Worm (Caenorhabditis elegans) whole organism, L1 larva: ENCODE data around the gene scl-3.

Experiments used
- C16A3.4 ChIP-seq: fragments of 150-350 bp; optimal IDR thresholded peaks from 2 replicates; lab custom pipeline; 2014; ENCODE audit warnings: missing biosample characterization, missing genetic modification characterization
- C34B4.2 ChIP-seq: sonication (generic microtip); optimal IDR thresholded peaks from 2 replicates; lab custom pipeline; 2017; ENCODE audit warnings: mild to moderate bottlenecking, missing genetic modification characterization, missing compliant biosample characterization
- aha-1 ChIP-seq: fragments of 150-350 bp; optimal IDR thresholded peaks from 2 replicates; lab custom pipeline; 2014; ENCODE audit warnings: missing biosample characterization, missing genetic modification characterization
- blmp-1 ChIP-seq: fragments of 150-350 bp; optimal IDR thresholded peaks from 2 replicates; lab custom pipeline; 2014; ENCODE audit warnings: missing biosample characterization, missing genetic modification characterization
- ceh-63 ChIP-seq: fragments of 200-800 bp; sonication (Bioruptor generic); optimal IDR thresholded peaks from 2 replicates; lab custom pipeline; 2018; ENCODE audit warnings: mild to moderate bottlenecking, missing genetic modification characterization, missing compliant biosample characterization
- ceh-88 ChIP-seq: fragments of 200-800 bp; sonication (Bioruptor generic); IDR thresholded peaks from 2 replicates; pipeline ENCODE4 v1.3.6; 2022; ENCODE audit warnings: missing genetic modification characterization, missing compliant biosample characterization
- ceh-90 ChIP-seq: sonication (generic microtip); optimal IDR thresholded peaks from 2 replicates; lab custom pipeline; 2016; ENCODE audit warnings: missing genetic modification characterization, missing compliant biosample characterization
- dpl-1 ChIP-seq, 3 experiments: fragments of 150-350 bp in 2 of 3; sonication (generic microtip) in 1 of 3; optimal IDR thresholded peaks; 2 replicates each; lab custom pipeline; 2014 to 2017; ENCODE audit warnings: missing biosample characterization in 3 of 3, missing genetic modification characterization in 3 of 3, missing genetic modification reagents in 3 of 3
- dsc-1 ChIP-seq: sonication (generic microtip); optimal IDR thresholded peaks from 2 replicates; lab custom pipeline; 2016; ENCODE audit warnings: mild to moderate bottlenecking, missing genetic modification characterization, missing compliant biosample characterization
- efl-1 ChIP-seq, 4 experiments: fragments of 150-350 bp; optimal IDR thresholded peaks in 3 of 4; peaks in 1 of 4; 1 replicate in 1 of 4; 2 replicates in 3 of 4; lab custom pipeline; 2014; ENCODE audit warnings: missing biosample characterization in 2 of 4, missing genetic modification characterization in 2 of 4, missing genetic modification reagents in 2 of 4
- egl-13 ChIP-seq: sonication (generic microtip); optimal IDR thresholded peaks from 2 replicates; lab custom pipeline; 2016; ENCODE audit warnings: missing genotype, missing genetic modification reagents, missing genetic modification characterization, missing compliant biosample characterization
- egl-27 ChIP-seq, 2 experiments: fragments of 150-350 bp in 1 of 2; sonication (generic microtip); optimal IDR thresholded peaks; 3 replicates each; lab custom pipeline; 2017 to 2018; ENCODE audit warnings: missing biosample characterization in 2 of 2, missing genetic modification characterization in 2 of 2, missing genetic modification reagents in 2 of 2
- elt-2 ChIP-seq: sonication (generic microtip); optimal IDR thresholded peaks from 2 replicates; lab custom pipeline; 2016; ENCODE audit warnings: missing genetic modification characterization, mild to moderate bottlenecking, inconsistent platforms, missing compliant biosample characterization, missing genetic modification reagents
- ets-5 ChIP-seq: fragments of 200-800 bp; sonication (Bioruptor generic); IDR thresholded peaks from 2 replicates; pipeline ENCODE4 v1.3.6; 2022; ENCODE audit warnings: missing genetic modification characterization, missing compliant biosample characterization
- fkh-10 ChIP-seq: sonication (generic microtip); optimal IDR thresholded peaks from 2 replicates; lab custom pipeline; 2017; ENCODE audit warnings: missing biosample characterization, missing genetic modification reagents, missing genetic modification characterization
- fkh-8 ChIP-seq: sonication (generic microtip); optimal IDR thresholded peaks from 2 replicates; lab custom pipeline; 2016; ENCODE audit warnings: mild to moderate bottlenecking, missing genetic modification characterization, missing compliant biosample characterization
- grh-1 ChIP-seq: fragments of 200-800 bp; sonication (Bioruptor generic); IDR thresholded peaks from 2 replicates; pipeline ENCODE4 v1.3.6; 2022; ENCODE audit warnings: missing genetic modification reagents, missing genetic modification characterization, missing compliant biosample characterization
- hlh-17 ChIP-seq: fragments of 200-800 bp; sonication (Bioruptor generic); optimal IDR thresholded peaks from 2 replicates; lab custom pipeline; 2018; ENCODE audit warnings: missing genetic modification characterization, mild to moderate bottlenecking, missing compliant biosample characterization, moderate library complexity, borderline replicate concordance
- hlh-4 ChIP-seq: sonication (generic microtip); optimal IDR thresholded peaks from 2 replicates; lab custom pipeline; 2016; ENCODE audit warnings: mild to moderate bottlenecking, missing genetic modification characterization, missing compliant biosample characterization
- hpl-2 ChIP-seq: fragments of 150-350 bp; optimal IDR thresholded peaks from 2 replicates; lab custom pipeline; 2014; ENCODE audit warnings: missing biosample characterization, missing genetic modification reagents, missing genetic modification characterization
- jun-1 ChIP-seq: fragments of 150-350 bp; optimal IDR thresholded peaks from 2 replicates; lab custom pipeline; 2014; ENCODE audit warnings: missing biosample characterization, missing genetic modification reagents, missing genetic modification characterization
- lin-15B ChIP-seq: fragments of 150-350 bp; sonication (generic microtip); optimal IDR thresholded peaks from 3 replicates; lab custom pipeline; 2014; ENCODE audit warnings: missing biosample characterization, missing genetic modification characterization
- lin-35 ChIP-seq, 2 experiments: fragments of 150-350 bp; optimal IDR thresholded peaks; 2 replicates each; lab custom pipeline; 2014; ENCODE audit warnings: missing biosample characterization in 2 of 2, missing genetic modification characterization in 2 of 2, missing genetic modification reagents in 2 of 2
- lsy-2 ChIP-seq, 2 experiments: fragments of 150-350 bp; optimal IDR thresholded peaks; 2 replicates each; lab custom pipeline; 2014; ENCODE audit warnings: missing biosample characterization in 2 of 2, missing genetic modification characterization in 2 of 2
- mab-9 ChIP-seq: fragments of 200-800 bp; sonication (Bioruptor generic); IDR thresholded peaks from 2 replicates; pipeline ENCODE4 v1.3.6; 2022; ENCODE audit warnings: missing genetic modification reagents, missing genetic modification characterization, missing compliant biosample characterization
- mef-2 ChIP-seq: fragments of 150-350 bp; optimal IDR thresholded peaks from 2 replicates; lab custom pipeline; 2014; ENCODE audit warnings: missing biosample characterization, missing genetic modification characterization
- mep-1 ChIP-seq: fragments of 150-350 bp; optimal IDR thresholded peaks from 2 replicates; lab custom pipeline; 2014; ENCODE audit warnings: missing biosample characterization, missing genetic modification characterization
- nhr-12 ChIP-seq: sonication (generic microtip); optimal IDR thresholded peaks from 2 replicates; lab custom pipeline; 2017; ENCODE audit warnings: missing biosample characterization, missing genetic modification characterization
- nhr-20 ChIP-seq: sonication (generic microtip); optimal IDR thresholded peaks from 2 replicates; lab custom pipeline; 2016; ENCODE audit warnings: mild to moderate bottlenecking, missing genetic modification characterization, missing compliant biosample characterization
- nhr-47 ChIP-seq: sonication (generic microtip); optimal IDR thresholded peaks from 2 replicates; lab custom pipeline; 2016; ENCODE audit warnings: mild to moderate bottlenecking, missing genetic modification characterization, moderate library complexity, missing compliant biosample characterization
- pag-3 ChIP-seq: sonication (generic microtip); optimal IDR thresholded peaks from 2 replicates; lab custom pipeline; 2017; ENCODE audit warnings: missing genetic modification characterization, mild to moderate bottlenecking, missing compliant biosample characterization, antibody characterized with exemption, borderline replicate concordance; ENCODE audit not compliant: insufficient read depth
- pax-3 ChIP-seq: fragments of 200-800 bp; sonication (Bioruptor generic); optimal IDR thresholded peaks from 2 replicates; lab custom pipeline; 2018; ENCODE audit warnings: mild to moderate bottlenecking, missing genetic modification characterization, moderate library complexity, missing compliant biosample characterization
- rnt-1 ChIP-seq: sonication (generic microtip); optimal IDR thresholded peaks from 2 replicates; lab custom pipeline; 2016; ENCODE audit warnings: mild to moderate bottlenecking, missing genetic modification characterization, moderate library complexity, missing compliant biosample characterization
- skn-1 ChIP-seq: fragments of 150-350 bp; optimal IDR thresholded peaks from 2 replicates; lab custom pipeline; 2014; ENCODE audit warnings: missing biosample characterization, missing genetic modification characterization
- snu-23 ChIP-seq: sonication (generic microtip); optimal IDR thresholded peaks from 2 replicates; lab custom pipeline; 2016; ENCODE audit warnings: missing genetic modification characterization, missing compliant biosample characterization
- sox-4 ChIP-seq: sonication (generic microtip); optimal IDR thresholded peaks from 2 replicates; lab custom pipeline; 2016; ENCODE audit warnings: missing genetic modification characterization, missing compliant biosample characterization
- sptf-1 ChIP-seq: fragments of 150-350 bp; optimal IDR thresholded peaks from 2 replicates; lab custom pipeline; 2014; ENCODE audit warnings: missing biosample characterization, missing genetic modification characterization
- swsn-7 ChIP-seq: sonication (generic microtip); optimal IDR thresholded peaks from 2 replicates; lab custom pipeline; 2016; ENCODE audit warnings: missing genetic modification characterization, missing compliant biosample characterization
- tlp-1 ChIP-seq: fragments of 150-350 bp; optimal IDR thresholded peaks from 2 replicates; lab custom pipeline; 2014; ENCODE audit warnings: missing biosample characterization, missing genetic modification characterization
- unc-86 ChIP-seq: sonication (generic microtip); optimal IDR thresholded peaks from 2 replicates; lab custom pipeline; 2016; ENCODE audit warnings: missing genetic modification characterization, missing compliant biosample characterization
- xbp-1 ChIP-seq: sonication (generic microtip); optimal IDR thresholded peaks from 2 replicates; lab custom pipeline; 2016; ENCODE audit warnings: missing genetic modification characterization, missing compliant biosample characterization
- zip-4 ChIP-seq: fragments of 200-800 bp; sonication (Bioruptor generic); optimal IDR thresholded peaks from 2 replicates; lab custom pipeline; 2018; ENCODE audit warnings: mild to moderate bottlenecking, missing genetic modification characterization, moderate library complexity, missing compliant biosample characterization

The scl-3 gene

ce11 chrIV:13063714-13064113 is 4.3 kb downstream of the scl-3 start, which contains the start of gene scl-5:
scl-5 (plus strand) TSS chrIV:13064014.
- TF ChIP-seq nhr-20 (no peak), blmp-1 (tag; lab: Kevin White, UChicago) (no peak), C34B4.2 (tag; lab: Kevin White, UChicago) (no peak), elt-2 (tag; lab: Kevin White, UChicago) (no peak), snu-23 (GFP tag; lab: Kevin White, UChicago) (no peak), ceh-90 (tag; lab: Kevin White, UChicago) (no peak), sptf-1 (tag; lab: Kevin White, UChicago) (no peak), hpl-2 (GFP tag; lab: Kevin White, UChicago) (no peak), nhr-12 (no peak), ceh-88 (GFP tag; lab: Robert Waterston, UW) (no peak), fkh-8 (tag; lab: Kevin White, UChicago) (no peak), lsy-2 (tag; optimal IDR thresholded peaks at IDR 0.05; lab: Kevin White, UChicago) (no peak)

ce11 chrIV:13066044-13066443 is 6.7 kb downstream of the scl-3 start:
- TF ChIP-seq skn-1 (tag; lab: Kevin White, UChicago) (no peak), fkh-10 (no peak), hlh-17 (GFP tag; lab: Kevin White, UChicago) (no peak), C16A3.4 (tag; lab: Kevin White, UChicago) (no peak), rnt-1 (tag; lab: Kevin White, UChicago) (no peak), efl-1 (optimal IDR thresholded peaks at IDR 0.05; lab: Kevin White, UChicago) (no peak), efl-1 (GFP tag; optimal IDR thresholded peaks at IDR 0.05 in 1 of 2; lab: Kevin White, UChicago) (no peak), nhr-47 (no peak), mef-2 (tag; lab: Kevin White, UChicago) (no peak), tlp-1 (tag; lab: Kevin White, UChicago) (no peak), egl-27 (tag; optimal IDR thresholded peaks at IDR 0.05; lab: Kevin White, UChicago) (no peak), grh-1 (no peak), elt-2 (tag; lab: Kevin White, UChicago) (no peak), aha-1 (tag; lab: Kevin White, UChicago) (no peak), zip-4 (no peak), dsc-1 (tag; lab: Kevin White, UChicago) (no peak), lin-15B (tag; lab: Kevin White, UChicago) (no peak), mab-9 (GFP tag; lab: Robert Waterston, UW) (no peak)
- TF ChIP-seq, all 84 proteins: peak for 0

- TF ChIP-seq nhr-20 (no peak), tlp-1 (tag; lab: Kevin White, UChicago) (no peak)
Measured at ce11 chrIV:13067200-13067599, 7.8 kb downstream of the scl-3 start, which contains the start of gene col-131. col-131 (minus strand) TSS chrIV:13067300.

ce11 chrIV:13068451-13068850 is 9.1 kb downstream of the scl-3 start, which contains the start of gene scl-6:
scl-6 (plus strand) TSS chrIV:13068751.
- no peak for TF ChIP-seq jun-1 (tag; lab: Kevin White, UChicago)
- TF ChIP-seq C34B4.2 (tag; lab: Kevin White, UChicago): no peak
- TF ChIP-seq egl-13: no peak
- no peak for TF ChIP-seq xbp-1
- TF ChIP-seq unc-86 (tag; lab: Kevin White, UChicago): no peak
- no peak for TF ChIP-seq ceh-63
- no peak for TF ChIP-seq hlh-4 (tag; lab: Kevin White, UChicago)
- TF ChIP-seq rnt-1 (tag; lab: Kevin White, UChicago): no peak
- no peak for TF ChIP-seq mep-1 (tag; lab: Kevin White, UChicago)
- TF ChIP-seq pax-3 (tag; lab: Kevin White, UChicago): no peak
- no peak for TF ChIP-seq ets-5 (GFP tag; lab: Robert Waterston, UW)
- no peak for TF ChIP-seq lin-35 (GFP tag; optimal IDR thresholded peaks at IDR 0.05; lab: Kevin White, UChicago)
- no peak for TF ChIP-seq sptf-1 (tag; lab: Kevin White, UChicago)
- no peak for TF ChIP-seq ceh-90 (tag; lab: Kevin White, UChicago)
- no peak for TF ChIP-seq aha-1 (tag; lab: Kevin White, UChicago)
- no peak for TF ChIP-seq swsn-7 (tag; lab: Kevin White, UChicago)
- TF ChIP-seq pag-3 (tag; lab: Kevin White, UChicago): no peak
- no peak for TF ChIP-seq sox-4 (tag; lab: Kevin White, UChicago)
- TF ChIP-seq dpl-1 (GFP tag; optimal IDR thresholded peaks at IDR 0.05; lab: Kevin White, UChicago): no peak
- TF ChIP-seq, all 84 proteins: peak for 0
